Worm (Caenorhabditis elegans) whole organism, L4 larva: ENCODE results near the gene twk-10.

ENCODE experiments used
- aly-2 ChIP-seq: sonication (generic microtip); optimal IDR thresholded peaks from 2 replicates; lab custom pipeline; 2018; ENCODE audit warnings: missing biosample characterization, missing genetic modification characterization
- lin-13 ChIP-seq: fragments of 150-350 bp; optimal IDR thresholded peaks from 2 replicates; lab custom pipeline; 2014; ENCODE audit warnings: missing biosample characterization, missing genetic modification reagents, missing genetic modification characterization
- unc-62 ChIP-seq, 3 experiments: fragments of 150-350 bp in 1 of 3; sonication (generic microtip); optimal IDR thresholded peaks in 2 of 3; peaks in 1 of 3; 1 replicate in 1 of 3; 2 replicates in 2 of 3; lab custom pipeline; 2014 to 2017; ENCODE audit warnings: missing biosample characterization in 3 of 3, missing genetic modification characterization in 3 of 3, missing genetic modification reagents in 3 of 3, missing genotype in 1 of 3

- TF ChIP-seq aly-2 (tag; lab: Kevin White, UChicago) = no peak
- no peak for TF ChIP-seq lin-13 (GFP tag; lab: Kevin White, UChicago)
- no peak for TF ChIP-seq unc-62 (GFP tag; optimal IDR thresholded peaks at IDR 0.05 in 1 of 2; lab: Kevin White, UChicago)
- no peak for TF ChIP-seq unc-62 (tag; optimal IDR thresholded peaks at IDR 0.05; lab: Kevin White, UChicago)
These were observed 53.1 kb downstream of the twk-10 start, which contains the start of gene ZK1055.7 for ce11 chrV:6605275-6605674.
